Fruit fly (Drosophila melanogaster) Kc167 (cell line): ENCODE measurements around the gene Mipp1.
"Not testable (repeated sequence)": the region's sequence is repeated elsewhere in the genome, so short reads cannot be mapped to it uniquely, and the experiment has no call there.

Source experiments
- Myc ChIP-seq: fragments of >200 bp; optimal IDR thresholded peaks from 2 replicates; lab custom pipeline; 2017; ENCODE audit warnings: missing external identifiers
- Sin3A ChIP-seq: fragments of >200 bp; optimal IDR thresholded peaks from 2 replicates; lab custom pipeline; 2018; ENCODE audit warnings: missing external identifiers
- h ChIP-seq: fragments of >200 bp; optimal IDR thresholded peaks from 3 replicates; lab custom pipeline; 2018; ENCODE audit warnings: missing external identifiers
- insv ChIP-seq: fragments of >200 bp; optimal IDR thresholded peaks from 3 replicates; lab custom pipeline; 2018; ENCODE audit warnings: missing external identifiers
- psq ChIP-seq: fragments of >200 bp; optimal IDR thresholded peaks from 2 replicates; lab custom pipeline; 2017; ENCODE audit warnings: missing external identifiers
- ttk ChIP-seq: sonication (Bioruptor generic); optimal IDR thresholded peaks from 2 replicates; lab custom pipeline; 2017; ENCODE audit warnings: missing external identifiers

The Mipp1 gene

dm6 chr3L:16573234-16573633 is at the start of gene Mipp1:
Mipp1 (minus strand) TSS chr3L:16573334.
- TF ChIP-seq h (lab: Kevin White, UChicago); psq; ttk (lab: Kevin White, UChicago): not testable (repeated sequence)

dm6 chr3L:16615132-16615709 is 42.1 kb upstream of the Mipp1 start, which contains the start of gene Mo25:
Mo25 (minus strand) TSS chr3L:16615472.
- TF ChIP-seq ttk (lab: Kevin White, UChicago) (no peak), Myc (no peak), h (lab: Kevin White, UChicago) (no peak), psq (no peak)

- no peak for TF ChIP-seq Sin3A
- TF ChIP-seq Myc, result no peak
- no peak for TF ChIP-seq h (lab: Kevin White, UChicago)
- no peak for TF ChIP-seq psq
- TF ChIP-seq insv (lab: Kevin White, UChicago), result no peak
- TF ChIP-seq ttk (lab: Kevin White, UChicago), result no peak
Observed at dm6 chr3L:16612972-16613371, 39.8 kb upstream of the Mipp1 start.

- TF ChIP-seq ttk (lab: Kevin White, UChicago) (no peak), Sin3A (no peak), psq (no peak), h (lab: Kevin White, UChicago) (no peak), insv (lab: Kevin White, UChicago) (no peak), Myc (no peak)
Observed at dm6 chr3L:16612152-16612551, 39.0 kb upstream of the Mipp1 start, which contains the start of gene CG4101. CG4101 (plus strand) TSS chr3L:16612486.

dm6 chr3L:16610201-16610600 is 37.1 kb upstream of the Mipp1 start, which contains the start of gene Prosbeta6:
Prosbeta6 (minus strand) TSS chr3L:16610418.
- TF ChIP-seq Myc (no peak), Sin3A (no peak), h (lab: Kevin White, UChicago) (no peak), ttk (lab: Kevin White, UChicago) (no peak), insv (lab: Kevin White, UChicago) (no peak), psq (no peak)

- TF ChIP-seq ttk (lab: Kevin White, UChicago), result no peak
- TF ChIP-seq Sin3A, result no peak
- no peak for TF ChIP-seq psq
- TF ChIP-seq Myc, result no peak
Observed at dm6 chr3L:16609120-16609519, 36.0 kb upstream of the Mipp1 start, which contains the start of gene CG4098. CG4098 (minus strand) TSS chr3L:16609347.

- no peak for TF ChIP-seq Sin3A
- TF ChIP-seq insv (lab: Kevin White, UChicago), result no peak
- no peak for TF ChIP-seq ttk (lab: Kevin White, UChicago)
- no peak for TF ChIP-seq psq
- no peak for TF ChIP-seq Myc
- no peak for TF ChIP-seq h (lab: Kevin White, UChicago)
Observed at dm6 chr3L:16602736-16603144, 29.6 kb upstream of the Mipp1 start, which contains the start of gene Arts. Arts (plus strand) TSS chr3L:16602851.

- TF ChIP-seq h (lab: Kevin White, UChicago) (no peak), Sin3A (no peak), psq (no peak), insv (lab: Kevin White, UChicago) (no peak), ttk (lab: Kevin White, UChicago) (no peak), Myc (no peak)
Observed at dm6 chr3L:16594922-16595518, 21.9 kb upstream of the Mipp1 start, which contains the start of the genes spd-2 and Apl. spd-2 (minus strand) TSS chr3L:16595014. Apl (plus strand) TSS chr3L:16595181.

dm6 chr3L:16590860-16591259 is 17.7 kb upstream of the Mipp1 start, which contains the start of gene tra:
tra (minus strand) TSS chr3L:16591050.
- TF ChIP-seq Sin3A (no peak), Myc (no peak)

dm6 chr3L:16587994-16588622 is 15.0 kb upstream of the Mipp1 start:
- TF ChIP-seq psq (no peak), Sin3A (no peak), ttk (lab: Kevin White, UChicago) (no peak), Myc (no peak), insv (lab: Kevin White, UChicago) (no peak), h (lab: Kevin White, UChicago) (no peak)

dm6 chr3L:16586989-16587388 is 13.9 kb upstream of the Mipp1 start, which contains the start of the genes Syx8 and CG32163:
Syx8 (minus strand) TSS chr3L:16587057.
CG32163 (plus strand) TSS chr3L:16587157.
- TF ChIP-seq h (lab: Kevin White, UChicago), result no peak
- no peak for TF ChIP-seq ttk (lab: Kevin White, UChicago)
- no peak for TF ChIP-seq psq
- TF ChIP-seq Sin3A, result no peak
- TF ChIP-seq Myc, result no peak
- TF ChIP-seq insv (lab: Kevin White, UChicago), result no peak

- TF ChIP-seq insv (lab: Kevin White, UChicago) (no peak), ttk (lab: Kevin White, UChicago) (no peak), psq (no peak), Sin3A (no peak), h (lab: Kevin White, UChicago) (no peak), Myc (no peak)
Observed at dm6 chr3L:16584074-16584578, 11.0 kb upstream of the Mipp1 start, which contains the start of gene UQCR-C2. UQCR-C2 (plus strand) TSS chr3L:16584124.
